Worm (Caenorhabditis elegans) whole organism, midembryonic: Measurements from ENCODE around the gene emb-27.

ENCODE experiments used
- flt-1 ChIP-seq: fragments of 200-800 bp; sonication (Bioruptor generic); IDR thresholded peaks from 2 replicates; pipeline ENCODE4 v1.3.6; 2022; ENCODE audit warnings: missing genetic modification characterization, missing compliant biosample characterization
- med-1 ChIP-seq: sonication (generic microtip); optimal IDR thresholded peaks from 2 replicates; lab custom pipeline; 2017; ENCODE audit warnings: missing genetic modification characterization, mild to moderate bottlenecking, missing compliant biosample characterization, antibody characterized with exemption, missing genetic modification reagents; ENCODE audit not compliant: insufficient read depth
- ref-1 ChIP-seq: fragments of 200-800 bp; sonication (Bioruptor generic); conservative IDR thresholded peaks from 2 replicates; pipeline ENCODE4 v1.3.6; 2022; ENCODE audit warnings: missing genetic modification reagents, missing genetic modification characterization, missing compliant biosample characterization
- tab-1 ChIP-seq: fragments of 200-800 bp; sonication (Bioruptor generic); IDR thresholded peaks from 2 replicates; pipeline ENCODE4 v1.3.6; 2022; ENCODE audit warnings: missing genetic modification characterization, missing compliant biosample characterization

ce11 chrII:8127794-8128193 lies 34.2 kb downstream of the emb-27 start:
- TF ChIP-seq tab-1 (GFP tag; lab: Robert Waterston, UW) (no peak), flt-1 (no peak), ref-1 (GFP tag; lab: Robert Waterston, UW) (no peak), med-1 (GFP tag; lab: Kevin White, UChicago) (no peak)
